Fruit fly (Drosophila melanogaster) whole organism, embryonic: ENCODE results near the gene kay.

Experiments used
- Ada2b ChIP-seq: fragments of 200-800 bp; sonication (Bioruptor generic); IDR thresholded peaks from 2 replicates; pipeline ENCODE4 v1.3.6; 2022; ENCODE audit warnings: missing biosample characterization, missing genetic modification characterization
- Antp ChIP-seq: fragments of 200-800 bp; sonication (Bioruptor generic); optimal IDR thresholded peaks from 3 replicates; lab custom pipeline; 2016; ENCODE audit warnings: missing biosample characterization, missing genetic modification characterization
- CG10209 ChIP-seq: fragments of 200-800 bp; sonication (Bioruptor generic); optimal IDR thresholded peaks from 3 replicates; lab custom pipeline; 2017; ENCODE audit warnings: missing biosample characterization, mild to moderate bottlenecking, missing genetic modification characterization, missing genetic modification reagents
- CG1024 ChIP-seq: fragments of 200-800 bp; sonication (Bioruptor generic); IDR thresholded peaks from 2 replicates; pipeline ENCODE4 v1.3.6; 2022; ENCODE audit warnings: missing biosample characterization, missing genetic modification characterization
- CG10267 ChIP-seq: fragments of 200-800 bp; sonication (Bioruptor generic); optimal IDR thresholded peaks from 2 replicates; lab custom pipeline; 2018; ENCODE audit warnings: missing biosample characterization, mild to moderate bottlenecking, missing genetic modification characterization, moderate library complexity
- CG10959 ChIP-seq: fragments of 200-800 bp; sonication (Bioruptor generic); IDR thresholded peaks from 2 replicates; pipeline ENCODE4 v1.3.6; 2022; ENCODE audit warnings: missing biosample characterization, missing genetic modification characterization
- CG11456 ChIP-seq: fragments of 200-800 bp; sonication (Bioruptor generic); IDR thresholded peaks from 3 replicates; pipeline ENCODE4 v1.3.6; 2022; ENCODE audit warnings: missing biosample characterization, missing genetic modification characterization
- CG11696 ChIP-seq: fragments of 200-800 bp; sonication (Bioruptor generic); IDR thresholded peaks from 2 replicates; pipeline ENCODE4 v1.3.6; 2022; ENCODE audit warnings: missing biosample characterization, missing genetic modification characterization
- CG13424 ChIP-seq: fragments of 200-800 bp; sonication (Bioruptor generic); optimal IDR thresholded peaks from 2 replicates; lab custom pipeline; 2019; ENCODE audit warnings: missing biosample characterization, mild to moderate bottlenecking, missing genetic modification characterization, moderate library complexity
- CG13775 ChIP-seq: fragments of 200-800 bp; sonication (Bioruptor generic); optimal IDR thresholded peaks from 3 replicates; lab custom pipeline; 2017; ENCODE audit warnings: missing biosample characterization, mild to moderate bottlenecking, missing genetic modification characterization
- CG14667 ChIP-seq: fragments of 200-800 bp; sonication (Bioruptor generic); IDR thresholded peaks from 2 replicates; pipeline ENCODE4 v1.3.6; 2022; ENCODE audit warnings: missing biosample characterization, missing genetic modification characterization
- CG14710 ChIP-seq: fragments of 200-800 bp; sonication (Bioruptor generic); optimal IDR thresholded peaks from 3 replicates; lab custom pipeline; 2019; ENCODE audit warnings: missing biosample characterization, mild to moderate bottlenecking, missing genetic modification characterization, moderate library complexity
- CG16779 ChIP-seq: fragments of 200-800 bp; sonication (Bioruptor generic); IDR thresholded peaks from 2 replicates; pipeline ENCODE4 v1.3.6; 2022; ENCODE audit warnings: missing biosample characterization, missing genetic modification characterization
- CG17186 ChIP-seq: fragments of 200-800 bp; sonication (Bioruptor generic); optimal IDR thresholded peaks from 3 replicates; lab custom pipeline; 2017; ENCODE audit warnings: missing biosample characterization, missing genetic modification reagents, missing genetic modification characterization
- CG2116 ChIP-seq: fragments of 200-800 bp; sonication (Bioruptor generic); optimal IDR thresholded peaks from 3 replicates; lab custom pipeline; 2018; ENCODE audit warnings: missing biosample characterization, mild to moderate bottlenecking, missing genetic modification characterization
- CG3163 ChIP-seq: fragments of 200-800 bp; sonication (Bioruptor generic); optimal IDR thresholded peaks from 3 replicates; lab custom pipeline; 2016; ENCODE audit warnings: missing biosample characterization, missing genetic modification characterization
- CG42726 ChIP-seq: fragments of 200-800 bp; sonication (Bioruptor generic); IDR thresholded peaks from 2 replicates; pipeline ENCODE4 v1.3.6; 2022; ENCODE audit warnings: missing biosample characterization, missing genetic modification characterization; ENCODE audit not compliant: partially characterized antibody
- CG4730 ChIP-seq: fragments of 200-800 bp; sonication (Bioruptor generic); IDR thresholded peaks from 2 replicates; pipeline ENCODE4 v1.3.6; 2022; ENCODE audit warnings: missing biosample characterization, missing genetic modification characterization
- CG5245 ChIP-seq: fragments of 200-800 bp; sonication (Bioruptor generic); optimal IDR thresholded peaks from 3 replicates; lab custom pipeline; 2016; ENCODE audit warnings: missing biosample characterization, missing genetic modification characterization
- CG8089 ChIP-seq: fragments of 200-800 bp; sonication (Bioruptor generic); optimal IDR thresholded peaks from 3 replicates; lab custom pipeline; 2016; ENCODE audit warnings: missing biosample characterization, missing genetic modification characterization
- D19A ChIP-seq: fragments of 200-800 bp; optimal IDR thresholded peaks from 3 replicates; lab custom pipeline; 2019; ENCODE audit warnings: missing biosample characterization, mild to moderate bottlenecking, missing genetic modification characterization, moderate library complexity
- Dll ChIP-seq: fragments of 200-800 bp; sonication (Bioruptor generic); IDR thresholded peaks from 4 replicates; pipeline ENCODE4 v1.3.6; 2022; ENCODE audit warnings: missing biosample characterization, missing genetic modification characterization; ENCODE audit not compliant: partially characterized antibody
- ERR ChIP-seq: fragments of 200-800 bp; sonication (Bioruptor generic); optimal IDR thresholded peaks from 2 replicates; lab custom pipeline; 2016; ENCODE audit warnings: missing biosample characterization, missing genetic modification characterization
- Fer1 ChIP-seq: fragments of 200-800 bp; sonication (Bioruptor generic); optimal IDR thresholded peaks from 2 replicates; lab custom pipeline; 2017; ENCODE audit warnings: missing biosample characterization, mild to moderate bottlenecking, missing genetic modification characterization
- Hmr ChIP-seq: fragments of 200-800 bp; sonication (Bioruptor generic); optimal IDR thresholded peaks from 3 replicates; lab custom pipeline; 2017; ENCODE audit warnings: mild to moderate bottlenecking, missing biosample characterization, missing genetic modification reagents, missing genetic modification characterization
- Hmx ChIP-seq: fragments of 200-800 bp; sonication (Bioruptor generic); optimal IDR thresholded peaks from 2 replicates; lab custom pipeline; 2016; ENCODE audit warnings: missing biosample characterization, missing genetic modification characterization
- Hr39 ChIP-seq: fragments of >200 bp; optimal IDR thresholded peaks from 2 replicates; lab custom pipeline; 2017
- Med ChIP-seq: fragments of 200-800 bp; sonication (Bioruptor generic); peaks from one replicate; lab custom pipeline; 2016; ENCODE audit warnings: missing biosample characterization, missing genetic modification characterization, mild to moderate bottlenecking, inconsistent platforms, moderate library complexity
- Meics ChIP-seq: fragments of 200-800 bp; sonication (Bioruptor generic); optimal IDR thresholded peaks from 2 replicates; lab custom pipeline; 2017; ENCODE audit warnings: missing biosample characterization, mild to moderate bottlenecking, missing genetic modification characterization
- Mes4 ChIP-seq: fragments of 200-800 bp; sonication (Bioruptor generic); optimal IDR thresholded peaks from 2 replicates; lab custom pipeline; 2016; ENCODE audit warnings: missing biosample characterization, missing genetic modification characterization
- NFAT ChIP-seq: fragments of 200-800 bp; sonication (Bioruptor generic); IDR thresholded peaks from 2 replicates; pipeline ENCODE4 v1.3.6; 2022; ENCODE audit warnings: missing biosample characterization, missing genetic modification characterization
- Nf-YB ChIP-seq: fragments of 200-800 bp; sonication (Bioruptor generic); optimal IDR thresholded peaks from 3 replicates; lab custom pipeline; 2019; ENCODE audit warnings: missing biosample characterization, mild to moderate bottlenecking, missing genetic modification characterization, moderate library complexity
- Scr ChIP-seq: fragments of 200-800 bp; sonication (Bioruptor generic); IDR thresholded peaks from 2 replicates; pipeline ENCODE4 v1.3.6; 2022; ENCODE audit warnings: missing biosample characterization, missing genetic modification characterization; ENCODE audit not compliant: partially characterized antibody
- Six4 ChIP-seq: fragments of 200-800 bp; sonication (Bioruptor generic); optimal IDR thresholded peaks from 2 replicates; lab custom pipeline; 2016; ENCODE audit warnings: missing biosample characterization, missing genetic modification characterization
- Ssrp ChIP-seq: fragments of 200-800 bp; sonication (Bioruptor generic); optimal IDR thresholded peaks from 2 replicates; lab custom pipeline; 2018; ENCODE audit warnings: missing biosample characterization, mild to moderate bottlenecking, missing genetic modification characterization, moderate library complexity
- ara ChIP-seq: fragments of 200-800 bp; sonication (Bioruptor generic); IDR thresholded peaks from 2 replicates; pipeline ENCODE4 v1.3.6; 2022; ENCODE audit warnings: missing biosample characterization, missing genetic modification characterization
- cas ChIP-seq: fragments of 200-800 bp; sonication (Bioruptor generic); IDR thresholded peaks from 2 replicates; pipeline ENCODE4 v1.3.6; 2022; ENCODE audit warnings: missing biosample characterization, missing genetic modification characterization
- eve ChIP-seq, 2 experiments: fragments of >200 bp; optimal IDR thresholded peaks; 2 replicates each; lab custom pipeline; 2017; ENCODE audit warnings: missing biosample characterization in 2 of 2, missing genetic modification characterization in 2 of 2
- eyg ChIP-seq: fragments of 200-800 bp; sonication (Bioruptor generic); optimal IDR thresholded peaks from 3 replicates; lab custom pipeline; 2016; ENCODE audit warnings: missing biosample characterization, missing genetic modification characterization
- jing ChIP-seq: fragments of 200-800 bp; sonication (Bioruptor generic); optimal IDR thresholded peaks from 2 replicates; lab custom pipeline; 2018; ENCODE audit warnings: missing biosample characterization, mild to moderate bottlenecking, missing genetic modification characterization
- lilli ChIP-seq: fragments of 200-800 bp; sonication (Bioruptor generic); optimal IDR thresholded peaks from 3 replicates; lab custom pipeline; 2016; ENCODE audit warnings: missing biosample characterization, missing genetic modification characterization
- mld ChIP-seq: fragments of 200-800 bp; sonication (Bioruptor generic); IDR thresholded peaks from 3 replicates; pipeline ENCODE4 v1.3.6; 2022; ENCODE audit warnings: missing biosample characterization, missing genetic modification characterization; ENCODE audit not compliant: partially characterized antibody
- pnt ChIP-seq: fragments of 200-800 bp; sonication (Bioruptor generic); optimal IDR thresholded peaks from 3 replicates; lab custom pipeline; 2016; ENCODE audit warnings: missing biosample characterization, missing genetic modification characterization
- pzg ChIP-seq: fragments of 200-800 bp; sonication (Bioruptor generic); optimal IDR thresholded peaks from 3 replicates; lab custom pipeline; 2018; ENCODE audit warnings: missing biosample characterization, mild to moderate bottlenecking, missing genetic modification characterization, moderate library complexity
- ranshi ChIP-seq: fragments of 200-800 bp; sonication (Bioruptor generic); IDR thresholded peaks from 2 replicates; pipeline ENCODE4 v1.3.6; 2022; ENCODE audit warnings: missing biosample characterization, missing genetic modification characterization
- rib ChIP-seq: fragments of 200-800 bp; sonication (Bioruptor generic); IDR thresholded peaks from 2 replicates; pipeline ENCODE4 v1.3.6; 2022; ENCODE audit warnings: missing biosample characterization, missing genetic modification characterization
- scrt ChIP-seq: fragments of 200-800 bp; sonication (Bioruptor generic); optimal IDR thresholded peaks from 2 replicates; lab custom pipeline; 2018; ENCODE audit warnings: missing biosample characterization, mild to moderate bottlenecking, missing genetic modification characterization, moderate library complexity
- stwl ChIP-seq: fragments of 200-800 bp; sonication (Bioruptor generic); optimal IDR thresholded peaks from 3 replicates; lab custom pipeline; 2018; ENCODE audit warnings: missing biosample characterization, mild to moderate bottlenecking, missing genetic modification characterization, moderate library complexity
- trh ChIP-seq: fragments of 200-800 bp; sonication (Bioruptor generic); optimal IDR thresholded peaks from 2 replicates; lab custom pipeline; 2016; ENCODE audit warnings: missing biosample characterization, missing genetic modification characterization
- unc-4 ChIP-seq: fragments of 200-800 bp; sonication (Bioruptor generic); IDR thresholded peaks from 2 replicates; pipeline ENCODE4 v1.3.6; 2022; ENCODE audit warnings: missing biosample characterization, missing genetic modification characterization; ENCODE audit not compliant: partially characterized antibody
- usp ChIP-seq: fragments of >200 bp; optimal IDR thresholded peaks from 2 replicates; lab custom pipeline; 2017; ENCODE audit warnings: missing biosample characterization, missing genetic modification characterization
- vvl ChIP-seq: fragments of 200-800 bp; sonication (Bioruptor generic); IDR thresholded peaks from 2 replicates; pipeline ENCODE4 v1.3.6; 2022; ENCODE audit warnings: missing biosample characterization, missing genetic modification characterization

The kay gene

dm6 chr3R:29771645-29772089, 5.9 kb downstream of the kay start (continued):
- TF ChIP-seq eve (GFP tag; optimal IDR thresholded peaks at IDR 0.05; lab: Kevin White, UChicago), result no peak
- no peak for TF ChIP-seq stwl (tag; lab: Kevin White, UChicago)
- TF ChIP-seq vvl (GFP tag; lab: Robert Waterston, UW), result peak; percentile 52; the same call in 1 of the 2 replicates
- no peak for TF ChIP-seq CG13424 (tag; lab: Kevin White, UChicago)
- TF ChIP-seq Ssrp (tag; lab: Kevin White, UChicago), result no peak
- no peak for TF ChIP-seq CG4730 (GFP tag; lab: Robert Waterston, UW)
- TF ChIP-seq rib (GFP tag; lab: Robert Waterston, UW), result 0 out of 2 replicates have a peak, but pooled peaks have one; percentile 33
- no peak for TF ChIP-seq CG8089 (GFP tag; lab: Kevin White, UChicago)
- TF ChIP-seq CG16779 (GFP tag; lab: Robert Waterston, UW), result no peak
- no peak for TF ChIP-seq pzg (GFP tag; lab: Kevin White, UChicago)
- peak; percentile 30; the same call in 1 of the 2 replicates for TF ChIP-seq unc-4
- no peak for TF ChIP-seq CG14667
- TF ChIP-seq CG5245 (GFP tag; lab: Kevin White, UChicago), result no peak
- peak; percentile 45 for TF ChIP-seq CG3163 (GFP tag; lab: Kevin White, UChicago)
- TF ChIP-seq cas, result no peak
- TF ChIP-seq D19A, result peak; percentile 17
- no peak for TF ChIP-seq CG42726
- TF ChIP-seq CG14710, result no peak
- TF ChIP-seq Scr (GFP tag; lab: Robert Waterston, UW), result peak; percentile 55
- TF ChIP-seq usp (GFP tag; lab: Kevin White, UChicago), result no peak
- no peak for TF ChIP-seq Hr39 (lab: Kevin White, UChicago)
- no peak for TF ChIP-seq lilli (GFP tag; lab: Kevin White, UChicago)
- peak; percentile 44 for TF ChIP-seq Fer1
- TF ChIP-seq NFAT (GFP tag; lab: Robert Waterston, UW), result no peak
- TF ChIP-seq Six4, result no peak
- TF ChIP-seq CG11696 (GFP tag; lab: Robert Waterston, UW), result no peak
- no peak for TF ChIP-seq CG11456 (GFP tag; lab: Robert Waterston, UW)
- TF ChIP-seq CG13775, result no peak
- no peak for TF ChIP-seq CG10209 (GFP tag; lab: Kevin White, UChicago)
- no peak for TF ChIP-seq Meics
- no peak for TF ChIP-seq Dll (GFP tag; lab: Robert Waterston, UW)
- no peak for TF ChIP-seq CG1024 (GFP tag; lab: Robert Waterston, UW)
- TF ChIP-seq ranshi (GFP tag; lab: Robert Waterston, UW), result no peak; the same call in 1 of the 2 replicates
- TF ChIP-seq Mes4, result no peak
- TF ChIP-seq CG10267, result no peak
- no peak for TF ChIP-seq Antp
- TF ChIP-seq mld (GFP tag; lab: Robert Waterston, UW), result no peak
- no peak for TF ChIP-seq scrt (GFP tag; lab: Kevin White, UChicago)
- TF ChIP-seq CG17186 (GFP tag; lab: Kevin White, UChicago), result no peak
- TF ChIP-seq CG2116, result no peak
- TF ChIP-seq jing, result no peak
- TF ChIP-seq Hmr (GFP tag; lab: Kevin White, UChicago), result peak; percentile 48
- TF ChIP-seq eyg (GFP tag; lab: Kevin White, UChicago), result no peak
- no peak for TF ChIP-seq Hmx (GFP tag; lab: Kevin White, UChicago)
- TF ChIP-seq ara, result no peak
- no peak for TF ChIP-seq CG10959 (GFP tag; lab: Robert Waterston, UW)
- no peak for TF ChIP-seq Nf-YB
- no peak for TF ChIP-seq ERR (GFP tag; lab: Kevin White, UChicago)
- TF ChIP-seq Med (GFP tag; lab: Kevin White, UChicago), result peak; percentile 69
- no peak for TF ChIP-seq Ada2b (GFP tag; lab: Robert Waterston, UW)
- TF ChIP-seq pnt (GFP tag; lab: Kevin White, UChicago), result no peak
- no peak for TF ChIP-seq trh (GFP tag; lab: Kevin White, UChicago)
